Fruit fly (Drosophila melanogaster) whole organism, embryonic: ENCODE results near the gene CG18213.
A peak's percentile ranks its signal among the peaks of the same experiment; 100 is the strongest.

Experiments used
- Bgb ChIP-seq: fragments of 200-800 bp; sonication (Bioruptor generic); IDR thresholded peaks from 2 replicates; pipeline ENCODE4 v1.3.6; 2022; ENCODE audit warnings: missing biosample characterization, missing genetic modification characterization; ENCODE audit not compliant: partially characterized antibody
- C15 ChIP-seq: fragments of 200-800 bp; sonication (Bioruptor generic); IDR thresholded peaks from 3 replicates; pipeline ENCODE4 v1.3.6; 2022; ENCODE audit warnings: missing biosample characterization, missing genetic modification characterization
- CG10979 ChIP-seq: fragments of 200-800 bp; sonication (Bioruptor generic); optimal IDR thresholded peaks from 2 replicates; lab custom pipeline; 2018; ENCODE audit warnings: missing biosample characterization, mild to moderate bottlenecking, missing genetic modification characterization, moderate library complexity
- CG11398 ChIP-seq: fragments of 200-800 bp; sonication (Bioruptor generic); optimal IDR thresholded peaks from 2 replicates; lab custom pipeline; 2016; ENCODE audit warnings: missing biosample characterization, missing genetic modification characterization
- CG12391 ChIP-seq: fragments of 200-800 bp; sonication (Bioruptor generic); optimal IDR thresholded peaks from 3 replicates; lab custom pipeline; 2018; ENCODE audit warnings: missing biosample characterization, mild to moderate bottlenecking, missing genetic modification characterization, moderate library complexity
- CG12659 ChIP-seq: fragments of 200-800 bp; sonication (Bioruptor generic); optimal IDR thresholded peaks from 3 replicates; lab custom pipeline; 2017; ENCODE audit warnings: mild to moderate bottlenecking, missing biosample characterization, missing genetic modification reagents, missing genetic modification characterization
- CG14667 ChIP-seq: fragments of 200-800 bp; sonication (Bioruptor generic); IDR thresholded peaks from 2 replicates; pipeline ENCODE4 v1.3.6; 2022; ENCODE audit warnings: missing biosample characterization, missing genetic modification characterization
- CG16779 ChIP-seq: fragments of 200-800 bp; sonication (Bioruptor generic); IDR thresholded peaks from 2 replicates; pipeline ENCODE4 v1.3.6; 2022; ENCODE audit warnings: missing biosample characterization, missing genetic modification characterization
- CG1832 ChIP-seq: fragments of 200-800 bp; sonication (Bioruptor generic); optimal IDR thresholded peaks from 2 replicates; lab custom pipeline; 2017; ENCODE audit warnings: missing biosample characterization, mild to moderate bottlenecking, missing genetic modification characterization, inconsistent platforms
- CG18599 ChIP-seq: fragments of 200-800 bp; sonication (Bioruptor generic); optimal IDR thresholded peaks from 3 replicates; lab custom pipeline; 2017; ENCODE audit warnings: missing biosample characterization, missing genetic modification characterization, mild to moderate bottlenecking, moderate library complexity, missing genetic modification reagents
- CG31441 ChIP-seq: fragments of 200-800 bp; sonication (Bioruptor generic); IDR thresholded peaks from 2 replicates; pipeline ENCODE4 v1.3.6; 2022; ENCODE audit warnings: missing biosample characterization, missing genetic modification characterization
- CG33213 ChIP-seq: fragments of 200-800 bp; sonication (Bioruptor generic); optimal IDR thresholded peaks from 3 replicates; lab custom pipeline; 2016; ENCODE audit warnings: missing biosample characterization, missing genetic modification characterization
- CG6272 ChIP-seq: fragments of 200-800 bp; sonication (Bioruptor generic); IDR thresholded peaks from 2 replicates; pipeline ENCODE4 v1.3.6; 2022; ENCODE audit warnings: missing biosample characterization, missing genetic modification characterization
- CG6654 ChIP-seq: fragments of 200-800 bp; sonication (Bioruptor generic); optimal IDR thresholded peaks from 2 replicates; lab custom pipeline; 2017; ENCODE audit warnings: missing biosample characterization, mild to moderate bottlenecking, missing genetic modification characterization
- CG6765 ChIP-seq: fragments of 200-800 bp; sonication (Bioruptor generic); optimal IDR thresholded peaks from 3 replicates; lab custom pipeline; 2017; ENCODE audit warnings: missing biosample characterization, mild to moderate bottlenecking, missing genetic modification characterization
- CG6791 ChIP-seq: fragments of 200-800 bp; sonication (Bioruptor generic); IDR thresholded peaks from 3 replicates; pipeline ENCODE4 v1.3.6; 2022; ENCODE audit warnings: missing biosample characterization, missing genetic modification characterization; ENCODE audit not compliant: partially characterized antibody
- CG7556 ChIP-seq: fragments of 200-800 bp; sonication (Bioruptor generic); optimal IDR thresholded peaks from 2 replicates; lab custom pipeline; 2017; ENCODE audit warnings: missing biosample characterization, mild to moderate bottlenecking, missing genetic modification characterization
- CHES-1-like ChIP-seq: fragments of 200-800 bp; sonication (Bioruptor generic); optimal IDR thresholded peaks from 2 replicates; lab custom pipeline; 2016; ENCODE audit warnings: missing biosample characterization, missing genetic modification characterization
- Dip3 ChIP-seq: fragments of 200-800 bp; sonication (Bioruptor generic); optimal IDR thresholded peaks from 3 replicates; lab custom pipeline; 2016; ENCODE audit warnings: missing biosample characterization, missing genetic modification characterization
- Fer2 ChIP-seq: fragments of 200-800 bp; sonication (Bioruptor generic); optimal IDR thresholded peaks from 2 replicates; lab custom pipeline; 2018; ENCODE audit warnings: missing biosample characterization, mild to moderate bottlenecking, missing genetic modification characterization, moderate library complexity
- Hand ChIP-seq: fragments of 200-800 bp; sonication (Bioruptor generic); optimal IDR thresholded peaks from 2 replicates; lab custom pipeline; 2017; ENCODE audit warnings: mild to moderate bottlenecking, missing biosample characterization, missing genetic modification reagents, missing genetic modification characterization
- Hsf ChIP-seq: fragments of 200-800 bp; sonication (Bioruptor generic); optimal IDR thresholded peaks from 3 replicates; lab custom pipeline; 2016; ENCODE audit warnings: missing biosample characterization, missing genetic modification characterization
- Jarid2 ChIP-seq: fragments of 200-800 bp; sonication (Bioruptor generic); optimal IDR thresholded peaks from 3 replicates; lab custom pipeline; 2017; ENCODE audit warnings: mild to moderate bottlenecking, missing biosample characterization, missing genetic modification reagents, missing genetic modification characterization
- Mad ChIP-seq: fragments of 200-800 bp; sonication (Bioruptor generic); optimal IDR thresholded peaks from 2 replicates; lab custom pipeline; 2016; ENCODE audit warnings: missing biosample characterization, missing genetic modification characterization
- Myb ChIP-seq: fragments of 200-800 bp; sonication (Bioruptor generic); optimal IDR thresholded peaks from 2 replicates; lab custom pipeline; 2016; ENCODE audit warnings: missing biosample characterization, missing genetic modification characterization
- Nf-YA ChIP-seq: fragments of 200-800 bp; sonication (Bioruptor generic); IDR thresholded peaks from 2 replicates; pipeline ENCODE4 v1.3.6; 2022; ENCODE audit warnings: missing biosample characterization, missing genetic modification characterization
- Oaz ChIP-seq: fragments of 200-800 bp; sonication (Bioruptor generic); IDR thresholded peaks from 2 replicates; pipeline ENCODE4 v1.3.6; 2022; ENCODE audit warnings: missing biosample characterization, missing genetic modification characterization
- Poxn ChIP-seq: fragments of 200-800 bp; sonication (Bioruptor generic); IDR thresholded peaks from 2 replicates; pipeline ENCODE4 v1.3.6; 2022; ENCODE audit warnings: missing biosample characterization, missing genetic modification characterization
- Rfx ChIP-seq: fragments of 200-800 bp; sonication (Bioruptor generic); IDR thresholded peaks from 2 replicates; pipeline ENCODE4 v1.3.6; 2022; ENCODE audit warnings: missing biosample characterization, missing genetic modification characterization
- Rx ChIP-seq: fragments of 200-800 bp; sonication (Bioruptor generic); IDR thresholded peaks from 2 replicates; pipeline ENCODE4 v1.3.6; 2022; ENCODE audit warnings: missing biosample characterization, missing genetic modification characterization
- Sox100B ChIP-seq: fragments of 200-800 bp; sonication (Bioruptor generic); optimal IDR thresholded peaks from 3 replicates; lab custom pipeline; 2018; ENCODE audit warnings: missing biosample characterization, mild to moderate bottlenecking, missing genetic modification characterization
- Ssrp ChIP-seq: fragments of 200-800 bp; sonication (Bioruptor generic); optimal IDR thresholded peaks from 2 replicates; lab custom pipeline; 2018; ENCODE audit warnings: missing biosample characterization, mild to moderate bottlenecking, missing genetic modification characterization, moderate library complexity
- YL-1 ChIP-seq: fragments of 200-800 bp; sonication (Bioruptor generic); optimal IDR thresholded peaks from 3 replicates; lab custom pipeline; 2017; ENCODE audit warnings: missing biosample characterization, mild to moderate bottlenecking, missing genetic modification characterization
- ac ChIP-seq: fragments of 200-800 bp; sonication (Bioruptor generic); optimal IDR thresholded peaks from 3 replicates; lab custom pipeline; 2017; ENCODE audit warnings: missing biosample characterization, mild to moderate bottlenecking, missing genetic modification characterization
- ase ChIP-seq: fragments of 200-800 bp; sonication (Bioruptor generic); IDR thresholded peaks from 3 replicates; pipeline ENCODE4 v1.3.6; 2022; ENCODE audit warnings: missing biosample characterization, missing genetic modification characterization
- btn ChIP-seq: fragments of 200-800 bp; sonication (Bioruptor generic); optimal IDR thresholded peaks from 2 replicates; lab custom pipeline; 2016; ENCODE audit warnings: missing biosample characterization, missing genetic modification characterization
- cas ChIP-seq: fragments of 200-800 bp; sonication (Bioruptor generic); IDR thresholded peaks from 2 replicates; pipeline ENCODE4 v1.3.6; 2022; ENCODE audit warnings: missing biosample characterization, missing genetic modification characterization
- dmrt11E ChIP-seq: fragments of 200-800 bp; sonication (Bioruptor generic); optimal IDR thresholded peaks from 3 replicates; lab custom pipeline; 2018; ENCODE audit warnings: missing biosample characterization, mild to moderate bottlenecking, missing genetic modification characterization, moderate library complexity
- gem ChIP-seq: fragments of 200-800 bp; sonication (Bioruptor generic); optimal IDR thresholded peaks from 2 replicates; lab custom pipeline; 2019; ENCODE audit warnings: missing biosample characterization, mild to moderate bottlenecking, missing genetic modification characterization, moderate library complexity
- grn ChIP-seq: fragments of 200-800 bp; sonication (Bioruptor generic); optimal IDR thresholded peaks from 3 replicates; lab custom pipeline; 2017; ENCODE audit warnings: missing biosample characterization, missing genetic modification characterization
- hth ChIP-seq: fragments of >200 bp; optimal IDR thresholded peaks from 2 replicates; lab custom pipeline; 2017; ENCODE audit warnings: inconsistent platforms
- jigr1 ChIP-seq: fragments of 200-800 bp; sonication (Bioruptor generic); IDR thresholded peaks from 3 replicates; pipeline ENCODE4 v1.3.6; 2022; ENCODE audit warnings: missing biosample characterization, missing genetic modification characterization
- nmo ChIP-seq: fragments of 200-800 bp; sonication (Bioruptor generic); optimal IDR thresholded peaks from 2 replicates; lab custom pipeline; 2018; ENCODE audit warnings: missing biosample characterization, mild to moderate bottlenecking, missing genetic modification characterization, moderate library complexity
- pan ChIP-seq, 4 experiments: fragments of >200 bp in 3 of 4; fragments of 200-800 bp in 1 of 4; sonication (Bioruptor generic) in 1 of 4; optimal IDR thresholded peaks in 3 of 4; IDR thresholded peaks in 1 of 4; 2 replicates each; pipeline versions ENCODE4 v1.3.6 to Lab custom; 2017 to 2022; ENCODE audit warnings: missing biosample characterization in 2 of 4, missing genetic modification characterization in 2 of 4, mixed read lengths in 1 of 4
- pb ChIP-seq: fragments of 200-800 bp; sonication (Bioruptor generic); optimal IDR thresholded peaks from 3 replicates; lab custom pipeline; 2016; ENCODE audit warnings: missing biosample characterization, missing genetic modification characterization
- run ChIP-seq: fragments of 200-800 bp; sonication (Bioruptor generic); optimal IDR thresholded peaks from 3 replicates; lab custom pipeline; 2018; ENCODE audit warnings: missing biosample characterization, mild to moderate bottlenecking, missing genetic modification characterization
- sc ChIP-seq, 3 experiments: fragments of >200 bp in 2 of 3; fragments of 200-800 bp in 1 of 3; sonication (Bioruptor generic) in 1 of 3; optimal IDR thresholded peaks; 2 replicates in 2 of 3; 3 replicates in 1 of 3; lab custom pipeline; 2017; ENCODE audit warnings: mild to moderate bottlenecking in 1 of 3, missing biosample characterization in 1 of 3, missing genetic modification characterization in 1 of 3, missing genetic modification reagents in 1 of 3
- schlank ChIP-seq: fragments of 200-800 bp; sonication (Bioruptor generic); optimal IDR thresholded peaks from 2 replicates; lab custom pipeline; 2018; ENCODE audit warnings: missing biosample characterization, mild to moderate bottlenecking, missing genetic modification characterization
- trh ChIP-seq: fragments of 200-800 bp; sonication (Bioruptor generic); optimal IDR thresholded peaks from 2 replicates; lab custom pipeline; 2016; ENCODE audit warnings: missing biosample characterization, missing genetic modification characterization
- usp ChIP-seq: fragments of >200 bp; optimal IDR thresholded peaks from 2 replicates; lab custom pipeline; 2017; ENCODE audit warnings: missing biosample characterization, missing genetic modification characterization

The CG18213 gene

DNA sequence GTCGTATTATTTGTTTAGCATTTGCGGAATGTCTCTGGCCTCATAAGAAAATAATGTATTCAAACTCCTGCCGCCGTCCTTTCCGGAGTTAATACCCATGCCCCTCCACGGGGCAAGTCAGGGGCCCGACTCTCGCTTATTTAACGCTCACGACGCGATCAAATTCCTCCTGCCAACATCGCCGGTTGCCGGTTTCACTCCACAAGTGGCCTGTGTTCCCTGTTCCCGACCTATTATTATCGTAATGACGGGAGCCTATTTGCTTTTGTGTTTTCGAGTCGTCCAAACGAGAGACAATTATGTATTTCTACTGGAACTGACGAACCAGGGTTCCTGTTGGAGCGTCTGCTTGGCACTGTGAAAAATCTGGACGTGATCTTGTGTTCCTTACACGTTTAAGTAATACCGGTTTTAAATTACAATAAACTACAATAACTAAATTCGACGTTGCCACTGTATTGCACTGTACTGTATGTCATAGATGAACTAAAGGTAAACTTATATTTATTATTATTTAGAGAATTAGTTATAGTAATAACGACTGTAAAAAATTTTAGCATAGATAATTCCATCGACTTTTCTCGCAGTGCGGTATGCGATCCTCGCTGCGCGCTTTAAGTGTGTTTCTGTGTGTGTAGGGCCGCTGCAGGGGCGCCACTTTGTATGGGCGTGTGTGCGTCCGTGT lies 12.6 kb upstream of the CG18213 start (continued):
- TF ChIP-seq schlank (tag; lab: Kevin White, UChicago) (no peak), CG12391 (peak; percentile 73), Dip3 (GFP tag; lab: Kevin White, UChicago) (no peak), dmrt11E (peak; percentile 92), Oaz (GFP tag; lab: Robert Waterston, UW) (no peak), CHES-1-like (GFP tag; lab: Kevin White, UChicago) (no peak), gem (peak; percentile 75), C15 (GFP tag; lab: Robert Waterston, UW) (no peak), ac (GFP tag; lab: Kevin White, UChicago) (peak; percentile 78), btn (no peak), CG1832 (no peak), CG33213 (no peak), CG10979 (peak; percentile 84), CG31441 (no peak), CG6765 (no peak), Poxn (GFP tag; lab: Robert Waterston, UW) (no peak), Hand (no peak), sc (optimal IDR thresholded peaks at IDR 0.05; lab: Kevin White, UChicago) (no peak), sc (GFP tag; optimal IDR thresholded peaks at IDR 0.05; lab: Kevin White, UChicago) (no peak), YL-1 (no peak), Nf-YA (GFP tag; lab: Robert Waterston, UW) (no peak), CG12659 (no peak), jigr1 (GFP tag; lab: Robert Waterston, UW) (no peak), Ssrp (tag; lab: Kevin White, UChicago) (peak; percentile 60), Rx (no peak), Jarid2 (GFP tag; lab: Kevin White, UChicago) (no peak), Bgb (no peak), cas (GFP tag; lab: Robert Waterston, UW) (no peak), Hsf (peak; percentile 22), hth (lab: Kevin White, UChicago) (no peak), CG6654 (GFP tag; lab: Kevin White, UChicago) (no peak), CG6791 (GFP tag; lab: Robert Waterston, UW) (no peak), CG7556 (GFP tag; lab: Kevin White, UChicago) (peak; percentile 38), trh (GFP tag; lab: Kevin White, UChicago) (no peak), CG16779 (no peak), pan (optimal IDR thresholded peaks at IDR 0.05; lab: Kevin White, UChicago) (no peak), pan (GFP tag; optimal IDR thresholded peaks at IDR 0.05 in 1 of 2, IDR thresholded peaks at IDR 0.05 in 1 of 2) (no peak), nmo (GFP tag; lab: Kevin White, UChicago) (peak; percentile 66), CG18599 (GFP tag; lab: Kevin White, UChicago) (no peak), Myb (GFP tag; lab: Kevin White, UChicago) (no peak), Mad (GFP tag; lab: Kevin White, UChicago) (peak; percentile 8), Fer2 (no peak), CG6272 (GFP tag; lab: Robert Waterston, UW) (no peak), CG14667 (no peak), Sox100B (GFP tag; lab: Kevin White, UChicago) (no peak), usp (GFP tag; lab: Kevin White, UChicago) (no peak), pb (GFP tag; lab: Kevin White, UChicago) (no peak), CG11398 (no peak), grn (GFP tag; lab: Kevin White, UChicago) (no peak), run (tag; lab: Kevin White, UChicago) (no peak), Rfx (GFP tag; lab: Robert Waterston, UW) (no peak), ase (GFP tag; lab: Robert Waterston, UW) (no peak)
